Fruit fly (Drosophila melanogaster) whole organism, embryonic: ENCODE results near the gene Tet.
A peak's percentile ranks its signal among the peaks of the same experiment; 100 is the strongest.

ENCODE experiments used
- Adf1 ChIP-seq: fragments of 200-800 bp; sonication (Bioruptor generic); IDR thresholded peaks from 2 replicates; pipeline ENCODE4 v1.3.6; 2022; ENCODE audit warnings: missing biosample characterization, missing genetic modification characterization
- Aef1 ChIP-seq: fragments of 200-800 bp; sonication (Bioruptor generic); IDR thresholded peaks from 3 replicates; pipeline ENCODE4 v1.3.6; 2022; ENCODE audit warnings: missing biosample characterization, missing genetic modification characterization
- Antp ChIP-seq: fragments of 200-800 bp; sonication (Bioruptor generic); optimal IDR thresholded peaks from 3 replicates; lab custom pipeline; 2016; ENCODE audit warnings: missing biosample characterization, missing genetic modification characterization
- B-H2 ChIP-seq: fragments of 200-800 bp; sonication (Bioruptor generic); optimal IDR thresholded peaks from 2 replicates; lab custom pipeline; 2018; ENCODE audit warnings: missing biosample characterization, mild to moderate bottlenecking, missing genetic modification characterization
- CG10565 ChIP-seq: fragments of 200-800 bp; sonication (Bioruptor generic); optimal IDR thresholded peaks from 3 replicates; lab custom pipeline; 2016; ENCODE audit warnings: missing biosample characterization, mild to moderate bottlenecking, missing genetic modification characterization
- CG11456 ChIP-seq: fragments of 200-800 bp; sonication (Bioruptor generic); IDR thresholded peaks from 3 replicates; pipeline ENCODE4 v1.3.6; 2022; ENCODE audit warnings: missing biosample characterization, missing genetic modification characterization
- CG11560 ChIP-seq: fragments of 200-800 bp; sonication (Bioruptor generic); IDR thresholded peaks from 3 replicates; pipeline ENCODE4 v1.3.6; 2022; ENCODE audit warnings: missing biosample characterization, missing genetic modification characterization
- CG13624 ChIP-seq: fragments of 200-800 bp; sonication (Bioruptor generic); optimal IDR thresholded peaks from 2 replicates; lab custom pipeline; 2016; ENCODE audit warnings: missing biosample characterization, missing genetic modification characterization
- CG14710 ChIP-seq: fragments of 200-800 bp; sonication (Bioruptor generic); optimal IDR thresholded peaks from 3 replicates; lab custom pipeline; 2019; ENCODE audit warnings: missing biosample characterization, mild to moderate bottlenecking, missing genetic modification characterization, moderate library complexity
- CG14965 ChIP-seq: fragments of 200-800 bp; sonication (Bioruptor generic); optimal IDR thresholded peaks from 2 replicates; lab custom pipeline; 2016; ENCODE audit warnings: missing biosample characterization, missing genetic modification characterization, borderline replicate concordance
- CG15601 ChIP-seq: fragments of 200-800 bp; sonication (Bioruptor generic); optimal IDR thresholded peaks from 3 replicates; lab custom pipeline; 2019; ENCODE audit warnings: missing biosample characterization, mild to moderate bottlenecking, missing genetic modification characterization, moderate library complexity
- CG1603 ChIP-seq: fragments of 200-800 bp; sonication (Bioruptor generic); optimal IDR thresholded peaks from 2 replicates; lab custom pipeline; 2019; ENCODE audit warnings: missing biosample characterization, mild to moderate bottlenecking, missing genetic modification characterization, moderate library complexity
- CG16815 ChIP-seq: fragments of 200-800 bp; sonication (Bioruptor generic); optimal IDR thresholded peaks from 3 replicates; lab custom pipeline; 2017; ENCODE audit warnings: missing biosample characterization, mild to moderate bottlenecking, missing genetic modification characterization
- CG17612 ChIP-seq: fragments of 200-800 bp; sonication (Bioruptor generic); IDR thresholded peaks from 2 replicates; pipeline ENCODE4 v1.3.6; 2022; ENCODE audit warnings: missing biosample characterization, missing genetic modification characterization
- CG17829 ChIP-seq: fragments of 200-800 bp; optimal IDR thresholded peaks from 2 replicates; lab custom pipeline; 2019; ENCODE audit warnings: missing biosample characterization, mild to moderate bottlenecking, missing genetic modification characterization, moderate library complexity
- CG17912 ChIP-seq: fragments of 200-800 bp; sonication (Bioruptor generic); optimal IDR thresholded peaks from 2 replicates; lab custom pipeline; 2018; ENCODE audit warnings: missing biosample characterization, mild to moderate bottlenecking, missing genetic modification characterization
- CG18764 ChIP-seq: fragments of 200-800 bp; sonication (Bioruptor generic); optimal IDR thresholded peaks from 3 replicates; lab custom pipeline; 2016; ENCODE audit warnings: missing biosample characterization, missing genetic modification characterization
- CG3163 ChIP-seq: fragments of 200-800 bp; sonication (Bioruptor generic); optimal IDR thresholded peaks from 3 replicates; lab custom pipeline; 2016; ENCODE audit warnings: missing biosample characterization, missing genetic modification characterization
- CG6791 ChIP-seq: fragments of 200-800 bp; sonication (Bioruptor generic); IDR thresholded peaks from 3 replicates; pipeline ENCODE4 v1.3.6; 2022; ENCODE audit warnings: missing biosample characterization, missing genetic modification characterization; ENCODE audit not compliant: partially characterized antibody
- HHEX ChIP-seq: fragments of 200-800 bp; sonication (Bioruptor generic); optimal IDR thresholded peaks from 3 replicates; lab custom pipeline; 2017; ENCODE audit warnings: missing biosample characterization, mild to moderate bottlenecking, missing genetic modification characterization, missing genetic modification reagents
- Hr51 ChIP-seq, 2 experiments: fragments of 200-800 bp; sonication (Bioruptor generic); optimal IDR thresholded peaks; 2 replicates in 1 of 2; 3 replicates in 1 of 2; lab custom pipeline; 2016 to 2018; ENCODE audit warnings: missing biosample characterization in 2 of 2, missing genetic modification characterization in 2 of 2, mild to moderate bottlenecking in 1 of 2, moderate library complexity in 1 of 2
- Lhr ChIP-seq: fragments of 200-800 bp; sonication (Bioruptor generic); optimal IDR thresholded peaks from 3 replicates; lab custom pipeline; 2017; ENCODE audit warnings: mild to moderate bottlenecking, missing biosample characterization, missing genetic modification reagents, missing genetic modification characterization
- Myb ChIP-seq: fragments of 200-800 bp; sonication (Bioruptor generic); optimal IDR thresholded peaks from 2 replicates; lab custom pipeline; 2016; ENCODE audit warnings: missing biosample characterization, missing genetic modification characterization
- NC2β ChIP-seq: fragments of 200-800 bp; sonication (Bioruptor generic); optimal IDR thresholded peaks from 2 replicates; lab custom pipeline; 2016; ENCODE audit warnings: missing biosample characterization, missing genetic modification characterization
- Ptx1 ChIP-seq: fragments of 200-800 bp; sonication (Bioruptor generic); IDR thresholded peaks from 2 replicates; pipeline ENCODE4 v1.3.6; 2022; ENCODE audit warnings: missing biosample characterization, missing genetic modification characterization
- Rfx ChIP-seq: fragments of 200-800 bp; sonication (Bioruptor generic); IDR thresholded peaks from 2 replicates; pipeline ENCODE4 v1.3.6; 2022; ENCODE audit warnings: missing biosample characterization, missing genetic modification characterization
- Rx ChIP-seq: fragments of 200-800 bp; sonication (Bioruptor generic); IDR thresholded peaks from 2 replicates; pipeline ENCODE4 v1.3.6; 2022; ENCODE audit warnings: missing biosample characterization, missing genetic modification characterization
- Sry-δ ChIP-seq: fragments of 200-800 bp; sonication (Bioruptor generic); optimal IDR thresholded peaks from 2 replicates; lab custom pipeline; 2016; ENCODE audit warnings: missing biosample characterization, missing genetic modification characterization
- Tbp ChIP-seq: fragments of >200 bp; optimal IDR thresholded peaks from 2 replicates; lab custom pipeline; 2018; ENCODE audit warnings: missing biosample characterization, missing genetic modification characterization
- bowl ChIP-seq: fragments of 200-800 bp; sonication (Bioruptor generic); IDR thresholded peaks from 2 replicates; pipeline ENCODE4 v1.3.6; 2022; ENCODE audit warnings: missing biosample characterization, missing genetic modification characterization
- chn ChIP-seq: fragments of 200-800 bp; sonication (Bioruptor generic); optimal IDR thresholded peaks from 2 replicates; lab custom pipeline; 2016; ENCODE audit warnings: missing biosample characterization, missing genetic modification characterization
- esg ChIP-seq: fragments of 200-800 bp; sonication (Bioruptor generic); conservative IDR thresholded peaks from 2 replicates; pipeline ENCODE4 v1.3.6; 2022; ENCODE audit warnings: missing biosample characterization, missing genetic modification characterization
- ewg ChIP-seq: fragments of 200-800 bp; sonication (Bioruptor generic); optimal IDR thresholded peaks from 3 replicates; lab custom pipeline; 2017; ENCODE audit warnings: mild to moderate bottlenecking, missing biosample characterization, missing genetic modification reagents, missing genetic modification characterization
- exex ChIP-seq: fragments of 200-800 bp; sonication (Bioruptor generic); optimal IDR thresholded peaks from 4 replicates; lab custom pipeline; 2018; ENCODE audit warnings: missing biosample characterization, mild to moderate bottlenecking, missing genetic modification characterization, moderate library complexity
- ftz-f1 ChIP-seq: fragments of 200-800 bp; sonication (Bioruptor generic); optimal IDR thresholded peaks from 2 replicates; lab custom pipeline; 2016; ENCODE audit warnings: missing biosample characterization, missing genetic modification characterization
- fu2 ChIP-seq: fragments of 200-800 bp; sonication (Bioruptor generic); optimal IDR thresholded peaks from 2 replicates; lab custom pipeline; 2016; ENCODE audit warnings: missing biosample characterization, missing genetic modification characterization
- gce ChIP-seq: fragments of 200-800 bp; sonication (Bioruptor generic); IDR thresholded peaks from 3 replicates; pipeline ENCODE4 v1.3.6; 2022; ENCODE audit warnings: missing biosample characterization, missing genetic modification characterization
- gro ChIP-seq: fragments of 200-800 bp; sonication (Bioruptor generic); optimal IDR thresholded peaks from 2 replicates; lab custom pipeline; 2016; ENCODE audit warnings: missing biosample characterization, missing genetic modification characterization
- inv ChIP-seq: fragments of 200-800 bp; sonication (Bioruptor generic); IDR thresholded peaks from 2 replicates; pipeline ENCODE4 v1.3.6; 2022; ENCODE audit warnings: missing biosample characterization, missing genetic modification characterization; ENCODE audit not compliant: partially characterized antibody
- knrl ChIP-seq: fragments of 200-800 bp; sonication (Bioruptor generic); IDR thresholded peaks from 3 replicates; pipeline ENCODE4 v1.3.6; 2022; ENCODE audit warnings: missing biosample characterization, missing genetic modification characterization; ENCODE audit not compliant: partially characterized antibody
- mirr ChIP-seq: fragments of 200-800 bp; sonication (Bioruptor generic); optimal IDR thresholded peaks from 3 replicates; lab custom pipeline; 2018; ENCODE audit warnings: missing biosample characterization, mild to moderate bottlenecking, missing genetic modification characterization
- oc ChIP-seq: fragments of 200-800 bp; sonication (Bioruptor generic); optimal IDR thresholded peaks from 2 replicates; lab custom pipeline; 2018; ENCODE audit warnings: missing biosample characterization, mild to moderate bottlenecking, missing genetic modification characterization, moderate library complexity
- sd ChIP-seq: fragments of 200-800 bp; sonication (Bioruptor generic); optimal IDR thresholded peaks from 3 replicates; lab custom pipeline; 2018; ENCODE audit warnings: missing biosample characterization, mild to moderate bottlenecking, missing genetic modification characterization, moderate library complexity
- sim ChIP-seq: fragments of 200-800 bp; sonication (Bioruptor generic); IDR thresholded peaks from 2 replicates; pipeline ENCODE4 v1.3.6; 2022; ENCODE audit warnings: missing biosample characterization, missing genetic modification characterization
- sima ChIP-seq: fragments of 200-800 bp; sonication (Bioruptor generic); optimal IDR thresholded peaks from 2 replicates; lab custom pipeline; 2016; ENCODE audit warnings: missing biosample characterization, missing genetic modification characterization
- sna ChIP-seq: fragments of 200-800 bp; sonication (Bioruptor generic); IDR thresholded peaks from 2 replicates; pipeline ENCODE4 v1.3.6; 2022; ENCODE audit warnings: missing biosample characterization, missing genetic modification characterization; ENCODE audit not compliant: partially characterized antibody
- tin ChIP-seq: fragments of 200-800 bp; sonication (Bioruptor generic); optimal IDR thresholded peaks from 3 replicates; lab custom pipeline; 2016; ENCODE audit warnings: missing biosample characterization, missing genetic modification characterization
- tup ChIP-seq: fragments of 200-800 bp; sonication (Bioruptor generic); optimal IDR thresholded peaks from 2 replicates; lab custom pipeline; 2016; ENCODE audit warnings: missing biosample characterization, mild to moderate bottlenecking, missing genetic modification characterization, moderate library complexity
- usp ChIP-seq: fragments of >200 bp; optimal IDR thresholded peaks from 2 replicates; lab custom pipeline; 2017; ENCODE audit warnings: missing biosample characterization, missing genetic modification characterization
- vfl ChIP-seq: fragments of 200-800 bp; sonication (Bioruptor generic); optimal IDR thresholded peaks from 2 replicates; lab custom pipeline; 2016; ENCODE audit warnings: missing biosample characterization, missing genetic modification characterization
- z ChIP-seq: fragments of 200-800 bp; sonication (Bioruptor generic); IDR thresholded peaks from 3 replicates; pipeline ENCODE4 v1.3.6; 2022; ENCODE audit warnings: missing biosample characterization, missing genetic modification characterization

The Tet gene

dm6 chr3L:2798463-2798993 lies 80.4 kb downstream of the Tet start (continued):
- TF ChIP-seq CG15601 (tag; lab: Kevin White, UChicago) (peak; percentile 81), sima (GFP tag; lab: Kevin White, UChicago) (no peak), CG17912 (peak; percentile 54), chn (GFP tag; lab: Kevin White, UChicago) (no peak), Ptx1 (GFP tag; lab: Robert Waterston, UW) (no peak), sd (tag; lab: Kevin White, UChicago) (peak; percentile 1), Antp (peak; percentile 29), CG11560 (no peak), CG18764 (no peak), CG10565 (no peak), esg (GFP tag; lab: Robert Waterston, UW) (no peak), inv (GFP tag; lab: Robert Waterston, UW) (no peak), Rx (GFP tag; lab: Robert Waterston, UW) (no peak), bowl (GFP tag; lab: Robert Waterston, UW) (no peak), gro (no peak), CG1603 (tag; lab: Kevin White, UChicago) (peak; percentile 55), Sry-δ (GFP tag; lab: Kevin White, UChicago) (no peak), CG3163 (GFP tag; lab: Kevin White, UChicago) (no peak), oc (tag; lab: Kevin White, UChicago) (peak; percentile 44), CG14710 (tag; lab: Kevin White, UChicago) (peak; percentile 59), tin (GFP tag; lab: Kevin White, UChicago) (no peak), HHEX (GFP tag; lab: Kevin White, UChicago) (peak; percentile 46), fu2 (GFP tag; lab: Kevin White, UChicago) (no peak), CG17612 (GFP tag; lab: Robert Waterston, UW) (no peak), ftz-f1 (GFP tag; lab: Kevin White, UChicago) (no peak), Lhr (GFP tag; lab: Kevin White, UChicago) (peak; percentile 17), Adf1 (GFP tag; lab: Robert Waterston, UW) (no peak), CG13624 (GFP tag; lab: Kevin White, UChicago) (no peak), NC2β (GFP tag; lab: Kevin White, UChicago) (peak; percentile 32), CG11456 (GFP tag; lab: Robert Waterston, UW) (peak; percentile 36; the same call in 1 of the 3 replicates), Hr51 (GFP tag; optimal IDR thresholded peaks at IDR 0.05; lab: Kevin White, UChicago) (peak in 1 of 2 experiments; percentile 47), B-H2 (GFP tag; lab: Kevin White, UChicago) (no peak), knrl (GFP tag; lab: Robert Waterston, UW) (no peak), CG14965 (no peak), Myb (GFP tag; lab: Kevin White, UChicago) (no peak), sim (GFP tag; lab: Robert Waterston, UW) (no peak), ewg (no peak), CG6791 (GFP tag; lab: Robert Waterston, UW) (no peak), z (GFP tag; lab: Robert Waterston, UW) (no peak), Aef1 (GFP tag; lab: Robert Waterston, UW) (no peak), gce (0 out of 3 replicates have a peak, but pooled peaks have one; percentile 35), sna (GFP tag; lab: Robert Waterston, UW) (no peak), usp (GFP tag; lab: Kevin White, UChicago) (no peak), vfl (no peak), Rfx (GFP tag; lab: Robert Waterston, UW) (no peak), mirr (GFP tag; lab: Kevin White, UChicago) (peak; percentile 65), exex (peak; percentile 84), CG16815 (GFP tag; lab: Kevin White, UChicago) (no peak), tup (GFP tag; lab: Kevin White, UChicago) (no peak), CG17829 (peak; percentile 28), Tbp (no peak)
